Worm (Caenorhabditis elegans) whole organism, young adult: Measurements from ENCODE around the gene R06B9.5.

Source experiments
- B0261.1 ChIP-seq: sonication (generic microtip); optimal IDR thresholded peaks from 2 replicates; lab custom pipeline; 2016; ENCODE audit warnings: mild to moderate bottlenecking, missing genetic modification characterization, moderate library complexity, missing compliant biosample characterization
- B0336.3 ChIP-seq: fragments of 200-800 bp; sonication (Bioruptor generic); IDR thresholded peaks from 2 replicates; pipeline ENCODE4 v1.3.6; 2022; ENCODE audit warnings: missing genetic modification characterization, missing compliant biosample characterization
- D2030.7 ChIP-seq: fragments of 200-800 bp; sonication (Bioruptor generic); IDR thresholded peaks from 2 replicates; pipeline ENCODE4 v1.3.6; 2022; ENCODE audit warnings: missing genetic modification reagents, missing genetic modification characterization, missing compliant biosample characterization
- F52B5.7 ChIP-seq: sonication (generic microtip); optimal IDR thresholded peaks from 2 replicates; lab custom pipeline; 2016; ENCODE audit warnings: mild to moderate bottlenecking, missing genetic modification characterization, missing compliant biosample characterization
- F55B11.4 ChIP-seq: sonication (generic microtip); optimal IDR thresholded peaks from 2 replicates; lab custom pipeline; 2016; ENCODE audit warnings: missing compliant biosample characterization, missing genetic modification characterization, borderline replicate concordance; ENCODE audit not compliant: insufficient read depth
- K11D2.4 ChIP-seq: fragments of 200-800 bp; sonication (Bioruptor generic); IDR thresholded peaks from 2 replicates; pipeline ENCODE4 v1.3.6; 2022; ENCODE audit warnings: missing genetic modification reagents, missing genetic modification characterization, missing compliant biosample characterization
- K12H6.12 ChIP-seq: fragments of 200-800 bp; sonication (Bioruptor generic); optimal IDR thresholded peaks from 2 replicates; lab custom pipeline; 2018; ENCODE audit warnings: mild to moderate bottlenecking, missing genetic modification characterization, missing compliant biosample characterization
- T07F8.4 ChIP-seq: sonication (generic microtip); optimal IDR thresholded peaks from 2 replicates; lab custom pipeline; 2016; ENCODE audit warnings: mild to moderate bottlenecking, missing genetic modification characterization, moderate library complexity, missing compliant biosample characterization
- T26A5.8 ChIP-seq: sonication (generic microtip); optimal IDR thresholded peaks from 2 replicates; lab custom pipeline; 2016; ENCODE audit warnings: missing genetic modification characterization, missing compliant biosample characterization
- Y56A3A.18 ChIP-seq: fragments of 200-800 bp; sonication (Bioruptor generic); IDR thresholded peaks from 2 replicates; pipeline ENCODE4 v1.3.6; 2022; ENCODE audit warnings: missing genetic modification reagents, missing genetic modification characterization, missing compliant biosample characterization
- Y95B8A.8 ChIP-seq: fragments of 200-800 bp; sonication (Bioruptor generic); IDR thresholded peaks from 2 replicates; pipeline ENCODE4 v1.3.6; 2022; ENCODE audit warnings: missing genetic modification reagents, missing genetic modification characterization, missing compliant biosample characterization
- athp-1 ChIP-seq: sonication (generic microtip); optimal IDR thresholded peaks from 2 replicates; lab custom pipeline; 2017; ENCODE audit warnings: mild to moderate bottlenecking, missing genetic modification characterization, missing compliant biosample characterization
- cebp-1 ChIP-seq, 2 experiments: fragments of 200-800 bp in 1 of 2; sonication (Bioruptor generic) in 1 of 2; sonication (generic microtip) in 1 of 2; IDR thresholded peaks in 1 of 2; optimal IDR thresholded peaks in 1 of 2; 2 replicates each; pipeline versions ENCODE4 v1.3.6 to Lab custom; 2017 to 2022; ENCODE audit warnings: missing compliant biosample characterization in 2 of 2, missing genetic modification characterization in 2 of 2, mild to moderate bottlenecking in 1 of 2, missing genetic modification reagents in 1 of 2, moderate library complexity in 1 of 2
- ceh-27 ChIP-seq: fragments of 200-800 bp; sonication (Bioruptor generic); optimal IDR thresholded peaks from 2 replicates; lab custom pipeline; 2018; ENCODE audit warnings: mild to moderate bottlenecking, missing genetic modification characterization, moderate library complexity, missing compliant biosample characterization
- ceh-40 ChIP-seq: fragments of 200-800 bp; sonication (Bioruptor generic); IDR thresholded peaks from 2 replicates; pipeline ENCODE4 v1.3.6; 2022; ENCODE audit warnings: missing genetic modification characterization, missing compliant biosample characterization
- ceh-91 ChIP-seq: fragments of 200-800 bp; sonication (Bioruptor generic); IDR thresholded peaks from 2 replicates; pipeline ENCODE4 v1.3.6; 2022; ENCODE audit warnings: missing genetic modification reagents, missing genetic modification characterization, missing compliant biosample characterization
- chd-7 ChIP-seq: sonication (generic microtip); optimal IDR thresholded peaks from 2 replicates; lab custom pipeline; 2016; ENCODE audit warnings: mild to moderate bottlenecking, missing genetic modification characterization, moderate library complexity, missing compliant biosample characterization
- dpff-1 ChIP-seq: sonication (generic microtip); optimal IDR thresholded peaks from 2 replicates; lab custom pipeline; 2017; ENCODE audit warnings: mild to moderate bottlenecking, missing genetic modification characterization, missing compliant biosample characterization
- dpl-1 ChIP-seq: fragments of 150-350 bp; optimal IDR thresholded peaks from 2 replicates; lab custom pipeline; 2014; ENCODE audit warnings: missing biosample characterization, missing genetic modification reagents, missing genetic modification characterization
- egrh-3 ChIP-seq: fragments of 200-800 bp; sonication (Bioruptor generic); IDR thresholded peaks from 2 replicates; pipeline ENCODE4 v1.3.6; 2022; ENCODE audit warnings: missing genetic modification reagents, missing genetic modification characterization, missing compliant biosample characterization
- ets-4 ChIP-seq: fragments of 200-800 bp; sonication (Bioruptor generic); optimal IDR thresholded peaks from 2 replicates; lab custom pipeline; 2018; ENCODE audit warnings: mild to moderate bottlenecking, missing genetic modification characterization, missing compliant biosample characterization
- hlh-12 ChIP-seq: sonication (generic microtip); optimal IDR thresholded peaks from 2 replicates; lab custom pipeline; 2016; ENCODE audit warnings: missing genetic modification characterization, missing compliant biosample characterization
- hlh-26 ChIP-seq: fragments of 200-800 bp; sonication (Bioruptor generic); conservative IDR thresholded peaks from 2 replicates; pipeline ENCODE4 v1.3.6; 2022; ENCODE audit warnings: missing genetic modification reagents, missing genetic modification characterization, missing compliant biosample characterization
- hmg-20 ChIP-seq: fragments of 200-800 bp; sonication (Bioruptor generic); IDR thresholded peaks from 2 replicates; pipeline ENCODE4 v1.3.6; 2022; ENCODE audit warnings: missing genetic modification reagents, missing genetic modification characterization, missing compliant biosample characterization
- hsf-1 ChIP-seq: fragments of 200-800 bp; sonication (Bioruptor generic); IDR thresholded peaks from 2 replicates; pipeline ENCODE4 v1.3.6; 2022; ENCODE audit warnings: missing genetic modification reagents, missing genetic modification characterization, missing compliant biosample characterization
- lag-1 ChIP-seq: fragments of 200-800 bp; sonication (Bioruptor generic); IDR thresholded peaks from 2 replicates; pipeline ENCODE4 v1.3.6; 2022; ENCODE audit warnings: missing genetic modification reagents, missing genetic modification characterization, missing compliant biosample characterization
- let-526 ChIP-seq: fragments of 200-800 bp; sonication (Bioruptor generic); IDR thresholded peaks from 2 replicates; pipeline ENCODE4 v1.3.6; 2022; ENCODE audit warnings: missing genetic modification reagents, missing genetic modification characterization, missing compliant biosample characterization
- lsl-1 ChIP-seq: fragments of 200-800 bp; sonication (Bioruptor generic); optimal IDR thresholded peaks from 2 replicates; lab custom pipeline; 2018; ENCODE audit warnings: mild to moderate bottlenecking, missing genetic modification characterization, moderate library complexity, missing compliant biosample characterization
- lsy-27 ChIP-seq: sonication (generic microtip); optimal IDR thresholded peaks from 2 replicates; lab custom pipeline; 2017; ENCODE audit warnings: missing genetic modification characterization, mild to moderate bottlenecking, missing compliant biosample characterization, antibody characterized with exemption, missing genotype, borderline replicate concordance; ENCODE audit not compliant: insufficient read depth
- madf-3 ChIP-seq: fragments of 200-800 bp; sonication (Bioruptor generic); IDR thresholded peaks from 2 replicates; pipeline ENCODE4 v1.3.6; 2022; ENCODE audit warnings: missing genetic modification reagents, missing genetic modification characterization, missing compliant biosample characterization
- mcd-1 ChIP-seq: fragments of 200-800 bp; sonication (Bioruptor generic); IDR thresholded peaks from 2 replicates; pipeline ENCODE4 v1.3.6; 2022; ENCODE audit warnings: missing genetic modification reagents, missing genetic modification characterization, missing compliant biosample characterization
- mel-28 ChIP-seq: sonication (generic microtip); optimal IDR thresholded peaks from 2 replicates; lab custom pipeline; 2016; ENCODE audit warnings: borderline replicate concordance, mild to moderate bottlenecking, missing genetic modification characterization, missing compliant biosample characterization
- nfya-1 ChIP-seq: sonication (generic microtip); optimal IDR thresholded peaks from 2 replicates; lab custom pipeline; 2017; ENCODE audit warnings: antibody characterized with exemption, missing compliant biosample characterization, missing genetic modification characterization, borderline replicate concordance; ENCODE audit not compliant: insufficient read depth
- nhr-179 ChIP-seq: sonication (generic microtip); optimal IDR thresholded peaks from 2 replicates; lab custom pipeline; 2016; ENCODE audit warnings: mild to moderate bottlenecking, missing genetic modification characterization, missing compliant biosample characterization
- nhr-27 ChIP-seq: fragments of 200-800 bp; sonication (Bioruptor generic); optimal IDR thresholded peaks from 2 replicates; lab custom pipeline; 2018; ENCODE audit warnings: mild to moderate bottlenecking, missing genetic modification characterization, moderate library complexity, missing compliant biosample characterization
- rpc-1 ChIP-seq, 2 experiments: fragments of 150-350 bp in 1 of 2; sonication (generic microtip) in 1 of 2; optimal IDR thresholded peaks; 2 replicates each; lab custom pipeline; 2014 to 2018; ENCODE audit warnings: missing biosample characterization in 1 of 2, missing genetic modification characterization in 1 of 2, missing genetic modification reagents in 1 of 2, missing genotype in 1 of 2
- sea-2 ChIP-seq: fragments of 200-800 bp; sonication (Bioruptor generic); IDR thresholded peaks from 2 replicates; pipeline ENCODE4 v1.3.6; 2022; ENCODE audit warnings: missing genetic modification characterization, missing compliant biosample characterization
- snpc-1.1 ChIP-seq: sonication (generic microtip); optimal IDR thresholded peaks from 2 replicates; lab custom pipeline; 2017; ENCODE audit warnings: missing genetic modification characterization, mild to moderate bottlenecking, missing compliant biosample characterization, antibody characterized with exemption, moderate library complexity, missing genotype, missing genetic modification reagents; ENCODE audit not compliant: insufficient read depth
- somi-1 ChIP-seq: fragments of 200-800 bp; sonication (Bioruptor generic); optimal IDR thresholded peaks from 2 replicates; lab custom pipeline; 2018; ENCODE audit warnings: mild to moderate bottlenecking, missing genetic modification characterization, missing compliant biosample characterization
- tbp1 ChIP-seq: fragments of 200-800 bp; sonication (Bioruptor generic); optimal IDR thresholded peaks from 2 replicates; lab custom pipeline; 2018; ENCODE audit warnings: mild to moderate bottlenecking, missing genetic modification characterization, missing compliant biosample characterization
- tbx-9 ChIP-seq: sonication (generic microtip); optimal IDR thresholded peaks from 2 replicates; lab custom pipeline; 2016; ENCODE audit warnings: borderline replicate concordance, missing genetic modification characterization, inconsistent platforms, missing compliant biosample characterization
- zim-3 ChIP-seq: sonication (generic microtip); optimal IDR thresholded peaks from 2 replicates; lab custom pipeline; 2017; ENCODE audit warnings: mild to moderate bottlenecking, missing genetic modification characterization, moderate library complexity, missing compliant biosample characterization
- ztf-18 ChIP-seq: sonication (generic microtip); optimal IDR thresholded peaks from 2 replicates; lab custom pipeline; 2016; ENCODE audit warnings: missing genotype, mild to moderate bottlenecking, missing genetic modification characterization, missing compliant biosample characterization
- ztf-26 ChIP-seq: sonication (generic microtip); optimal IDR thresholded peaks from 2 replicates; lab custom pipeline; 2017; ENCODE audit warnings: missing genetic modification characterization, missing compliant biosample characterization
- ztf-28 ChIP-seq: fragments of 200-800 bp; sonication (Bioruptor generic); IDR thresholded peaks from 2 replicates; pipeline ENCODE4 v1.3.6; 2022; ENCODE audit warnings: missing genetic modification reagents, missing genetic modification characterization, missing compliant biosample characterization
- ztf-3 ChIP-seq: fragments of 200-800 bp; sonication (Bioruptor generic); optimal IDR thresholded peaks from 2 replicates; lab custom pipeline; 2018; ENCODE audit warnings: mild to moderate bottlenecking, missing genetic modification characterization, missing compliant biosample characterization

Gene R06B9.5

DNA sequence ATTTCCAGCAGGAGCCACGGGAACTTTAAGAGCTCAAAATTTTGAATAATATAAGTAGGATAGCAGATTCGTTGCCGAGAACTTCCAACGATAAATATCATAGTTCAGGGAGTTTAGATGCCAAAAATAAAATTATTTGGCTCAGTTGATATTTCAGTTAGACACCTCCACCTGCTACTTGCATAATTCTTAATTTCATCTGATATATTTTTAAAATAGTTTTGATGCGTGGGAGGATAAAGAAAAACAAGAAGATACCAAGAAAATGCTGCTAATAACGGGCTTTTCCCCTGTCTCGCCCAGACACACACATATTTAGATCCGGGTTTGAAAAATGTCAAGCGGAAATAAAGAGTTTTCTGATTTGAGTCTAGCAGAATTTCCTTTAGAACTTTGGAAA, 14.9 kb upstream of the R06B9.5 start, which contains the start of gene sre-46:
Gene sre-46, minus strand, starts transcription at position 101 of the 400 bp plus-strand sequence.
- TF ChIP-seq let-526 (GFP tag; lab: Robert Waterston, UW): no peak
- no peak for TF ChIP-seq tbp1
- TF ChIP-seq athp-1 (tag; lab: Kevin White, UChicago): no peak
- TF ChIP-seq F55B11.4: no peak
- no peak for TF ChIP-seq hsf-1
- TF ChIP-seq dpl-1 (GFP tag; lab: Kevin White, UChicago): no peak
- TF ChIP-seq nhr-179 (tag; lab: Kevin White, UChicago): no peak
- no peak for TF ChIP-seq K12H6.12 (tag; lab: Kevin White, UChicago)
- no peak for TF ChIP-seq Y95B8A.8 (GFP tag; lab: Robert Waterston, UW)
- TF ChIP-seq ceh-91 (GFP tag; lab: Robert Waterston, UW): no peak
- TF ChIP-seq, all 124 proteins: peak for 0

DNA sequence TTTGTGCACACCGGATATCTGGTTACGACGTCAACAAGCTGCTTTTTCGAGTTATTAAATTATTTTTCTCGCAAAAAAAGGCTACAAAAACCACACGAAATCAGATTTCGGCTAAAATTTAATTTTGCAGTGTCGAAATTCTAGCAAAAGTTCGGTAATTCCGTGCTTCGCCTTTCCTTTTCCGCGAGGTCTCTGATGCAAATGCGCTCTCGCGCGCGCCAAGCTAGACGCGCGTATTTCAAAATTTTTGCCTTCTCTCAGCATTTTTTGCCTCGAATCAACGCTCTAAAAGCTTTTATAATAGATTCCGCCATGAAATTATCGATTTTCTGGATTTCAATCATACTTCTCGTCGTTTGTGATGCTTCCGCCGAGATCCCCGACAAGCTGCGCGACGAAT, 13.4 kb upstream of the R06B9.5 start, which contains the start of gene Y54G9A.5:
Gene Y54G9A.5, plus strand, starts transcription at position 245 of the 400 bp plus-strand sequence.
- no peak for TF ChIP-seq K12H6.12 (tag; lab: Kevin White, UChicago)
- TF ChIP-seq B0261.1 (tag; lab: Kevin White, UChicago): no peak
- no peak for TF ChIP-seq dpff-1 (tag; lab: Kevin White, UChicago)
- TF ChIP-seq lsl-1 (GFP tag; lab: Kevin White, UChicago): peak; percentile 75
- no peak for TF ChIP-seq somi-1 (GFP tag; lab: Kevin White, UChicago)
- no peak for TF ChIP-seq nhr-179 (tag; lab: Kevin White, UChicago)
- no peak for TF ChIP-seq nfya-1 (tag; lab: Kevin White, UChicago)
- TF ChIP-seq hmg-20 (GFP tag; lab: Robert Waterston, UW): no peak
- TF ChIP-seq rpc-1 (optimal IDR thresholded peaks at IDR 0.05; lab: Kevin White, UChicago): no peak
- no peak for TF ChIP-seq rpc-1 (tag; optimal IDR thresholded peaks at IDR 0.05; lab: Kevin White, UChicago)
- no peak for TF ChIP-seq ztf-3 (GFP tag; lab: Kevin White, UChicago)
- no peak for TF ChIP-seq ztf-26 (tag; lab: Kevin White, UChicago)
- TF ChIP-seq egrh-3 (GFP tag; lab: Robert Waterston, UW): no peak
- no peak for TF ChIP-seq tbx-9 (tag; lab: Kevin White, UChicago)
- no peak for TF ChIP-seq ztf-18 (tag; lab: Kevin White, UChicago)
- TF ChIP-seq zim-3 (tag; lab: Kevin White, UChicago): no peak
- TF ChIP-seq nhr-27 (tag; lab: Kevin White, UChicago): no peak
- TF ChIP-seq hlh-12 (tag; lab: Kevin White, UChicago): no peak
- no peak for TF ChIP-seq mel-28 (tag; lab: Kevin White, UChicago)
- no peak for TF ChIP-seq lsy-27 (tag; lab: Kevin White, UChicago)
- peak; percentile 85 for TF ChIP-seq D2030.7 (GFP tag; lab: Robert Waterston, UW)
- TF ChIP-seq B0336.3 (GFP tag; lab: Robert Waterston, UW): no peak
- TF ChIP-seq snpc-1.1 (tag; lab: Kevin White, UChicago): no peak
- no peak for TF ChIP-seq hlh-26 (GFP tag; lab: Robert Waterston, UW)
- no peak for TF ChIP-seq ets-4 (GFP tag; lab: Kevin White, UChicago)
- TF ChIP-seq Y56A3A.18 (GFP tag; lab: Robert Waterston, UW): no peak
- TF ChIP-seq ztf-28 (GFP tag; lab: Robert Waterston, UW): peak; percentile 43; the same call in 1 of the 2 replicates
- no peak for TF ChIP-seq ceh-40 (GFP tag; lab: Robert Waterston, UW)
- TF ChIP-seq F52B5.7 (tag; lab: Kevin White, UChicago): no peak
- no peak for TF ChIP-seq sea-2 (GFP tag; lab: Robert Waterston, UW)
- TF ChIP-seq mcd-1 (GFP tag; lab: Robert Waterston, UW): peak; percentile 76
- no peak for TF ChIP-seq K11D2.4 (GFP tag; lab: Robert Waterston, UW)
- TF ChIP-seq ceh-27 (GFP tag; lab: Kevin White, UChicago): no peak
- TF ChIP-seq cebp-1 (GFP tag; IDR thresholded peaks at IDR 0.05; lab: Robert Waterston, UW): no peak
- peak; percentile 8 for TF ChIP-seq cebp-1 (tag; optimal IDR thresholded peaks at IDR 0.05; lab: Kevin White, UChicago)
- peak; percentile 53; the same call in 1 of the 2 replicates for TF ChIP-seq madf-3 (GFP tag; lab: Robert Waterston, UW)
- TF ChIP-seq lag-1 (GFP tag; lab: Robert Waterston, UW): no peak
- TF ChIP-seq tbp1: peak; percentile 18
- TF ChIP-seq T07F8.4: no peak
- no peak for TF ChIP-seq chd-7 (tag; lab: Kevin White, UChicago)
- TF ChIP-seq T26A5.8 (tag; lab: Kevin White, UChicago): no peak
